Fruit fly (Drosophila melanogaster) whole organism, embryonic: ENCODE measurements around the gene Bet5.

Experiments used
- ATbp ChIP-seq: fragments of 200-800 bp; sonication (Bioruptor generic); optimal IDR thresholded peaks from 2 replicates; lab custom pipeline; 2017; ENCODE audit warnings: missing biosample characterization, mild to moderate bottlenecking, missing genetic modification characterization, missing genetic modification reagents
- CG10274 ChIP-seq: fragments of 200-800 bp; sonication (Bioruptor generic); optimal IDR thresholded peaks from 3 replicates; lab custom pipeline; 2017; ENCODE audit warnings: missing biosample characterization, mild to moderate bottlenecking, missing genetic modification characterization
- CG11504 ChIP-seq: fragments of 200-800 bp; sonication (Bioruptor generic); optimal IDR thresholded peaks from 3 replicates; lab custom pipeline; 2019; ENCODE audit warnings: missing biosample characterization, mild to moderate bottlenecking, missing genetic modification characterization, moderate library complexity
- CG12942 ChIP-seq: fragments of 200-800 bp; sonication (Bioruptor generic); optimal IDR thresholded peaks from 3 replicates; lab custom pipeline; 2016; ENCODE audit warnings: missing biosample characterization, missing genetic modification characterization
- CG13624 ChIP-seq: fragments of 200-800 bp; sonication (Bioruptor generic); optimal IDR thresholded peaks from 2 replicates; lab custom pipeline; 2016; ENCODE audit warnings: missing biosample characterization, missing genetic modification characterization
- CG15514 ChIP-seq: fragments of 200-800 bp; sonication (Bioruptor generic); optimal IDR thresholded peaks from 3 replicates; lab custom pipeline; 2017; ENCODE audit warnings: missing biosample characterization, missing genetic modification characterization, mild to moderate bottlenecking, moderate library complexity, missing genetic modification reagents
- CG16779 ChIP-seq: fragments of 200-800 bp; sonication (Bioruptor generic); IDR thresholded peaks from 2 replicates; pipeline ENCODE4 v1.3.6; 2022; ENCODE audit warnings: missing biosample characterization, missing genetic modification characterization
- CG30403 ChIP-seq: fragments of 200-800 bp; sonication (Bioruptor generic); optimal IDR thresholded peaks from 3 replicates; lab custom pipeline; 2016; ENCODE audit warnings: missing biosample characterization, missing genetic modification characterization
- CG3995 ChIP-seq: fragments of 200-800 bp; sonication (Bioruptor generic); optimal IDR thresholded peaks from 3 replicates; lab custom pipeline; 2016; ENCODE audit warnings: missing biosample characterization, missing genetic modification characterization
- CG9876 ChIP-seq: fragments of 200-800 bp; sonication (Bioruptor generic); optimal IDR thresholded peaks from 2 replicates; lab custom pipeline; 2016; ENCODE audit warnings: missing biosample characterization, missing genetic modification characterization
- Dp ChIP-seq: fragments of 200-800 bp; sonication (Bioruptor generic); optimal IDR thresholded peaks from 2 replicates; lab custom pipeline; 2018; ENCODE audit warnings: missing biosample characterization, mild to moderate bottlenecking, missing genetic modification characterization, moderate library complexity
- Dref ChIP-seq: fragments of 200-800 bp; sonication (Bioruptor generic); IDR thresholded peaks from 2 replicates; pipeline ENCODE4 v1.3.6; 2022; ENCODE audit warnings: missing biosample characterization, missing genetic modification characterization
- Ets65A ChIP-seq: fragments of 200-800 bp; sonication (Bioruptor generic); peaks from one replicate; lab custom pipeline; 2016; ENCODE audit warnings: missing biosample characterization, missing genetic modification characterization
- H2.0 ChIP-seq: fragments of 200-800 bp; sonication (Bioruptor generic); IDR thresholded peaks from 2 replicates; pipeline ENCODE4 v1.3.6; 2022; ENCODE audit warnings: missing biosample characterization, missing genetic modification characterization
- HLH54F ChIP-seq: fragments of 200-800 bp; sonication (Bioruptor generic); optimal IDR thresholded peaks from 3 replicates; lab custom pipeline; 2016; ENCODE audit warnings: missing biosample characterization, missing genetic modification characterization
- HLHmδ ChIP-seq: fragments of 200-800 bp; sonication (Bioruptor generic); optimal IDR thresholded peaks from 2 replicates; lab custom pipeline; 2018; ENCODE audit warnings: missing biosample characterization, mild to moderate bottlenecking, missing genetic modification characterization, moderate library complexity
- HmgZ ChIP-seq: fragments of 200-800 bp; sonication (Bioruptor generic); optimal IDR thresholded peaks from 2 replicates; lab custom pipeline; 2018; ENCODE audit warnings: missing biosample characterization, mild to moderate bottlenecking, missing genetic modification characterization
- Hr51 ChIP-seq, 2 experiments: fragments of 200-800 bp; sonication (Bioruptor generic); optimal IDR thresholded peaks; 2 replicates in 1 of 2; 3 replicates in 1 of 2; lab custom pipeline; 2016 to 2018; ENCODE audit warnings: missing biosample characterization in 2 of 2, missing genetic modification characterization in 2 of 2, mild to moderate bottlenecking in 1 of 2, moderate library complexity in 1 of 2
- MBD-R2 ChIP-seq: fragments of 200-800 bp; sonication (Bioruptor generic); IDR thresholded peaks from 2 replicates; pipeline ENCODE4 v1.3.6; 2022; ENCODE audit warnings: missing biosample characterization, missing genetic modification characterization
- Mad ChIP-seq: fragments of 200-800 bp; sonication (Bioruptor generic); optimal IDR thresholded peaks from 2 replicates; lab custom pipeline; 2016; ENCODE audit warnings: missing biosample characterization, missing genetic modification characterization
- Med ChIP-seq: fragments of 200-800 bp; sonication (Bioruptor generic); peaks from one replicate; lab custom pipeline; 2016; ENCODE audit warnings: missing biosample characterization, missing genetic modification characterization, mild to moderate bottlenecking, inconsistent platforms, moderate library complexity
- Myb ChIP-seq: fragments of 200-800 bp; sonication (Bioruptor generic); optimal IDR thresholded peaks from 2 replicates; lab custom pipeline; 2016; ENCODE audit warnings: missing biosample characterization, missing genetic modification characterization
- Sry-δ ChIP-seq: fragments of 200-800 bp; sonication (Bioruptor generic); optimal IDR thresholded peaks from 2 replicates; lab custom pipeline; 2016; ENCODE audit warnings: missing biosample characterization, missing genetic modification characterization
- Taf1 ChIP-seq: fragments of 200-800 bp; sonication (Bioruptor generic); IDR thresholded peaks from 2 replicates; pipeline ENCODE4 v1.3.6; 2022; ENCODE audit warnings: missing biosample characterization, missing genetic modification characterization
- ara ChIP-seq: fragments of 200-800 bp; sonication (Bioruptor generic); IDR thresholded peaks from 2 replicates; pipeline ENCODE4 v1.3.6; 2022; ENCODE audit warnings: missing biosample characterization, missing genetic modification characterization
- bbx ChIP-seq: fragments of 200-800 bp; sonication (Bioruptor generic); IDR thresholded peaks from 2 replicates; pipeline ENCODE4 v1.3.6; 2022; ENCODE audit warnings: missing biosample characterization, missing genetic modification characterization; ENCODE audit not compliant: partially characterized antibody
- eve ChIP-seq, 2 experiments: fragments of >200 bp; optimal IDR thresholded peaks; 2 replicates each; lab custom pipeline; 2017; ENCODE audit warnings: missing biosample characterization in 2 of 2, missing genetic modification characterization in 2 of 2
- ewg ChIP-seq: fragments of 200-800 bp; sonication (Bioruptor generic); optimal IDR thresholded peaks from 3 replicates; lab custom pipeline; 2017; ENCODE audit warnings: mild to moderate bottlenecking, missing biosample characterization, missing genetic modification reagents, missing genetic modification characterization
- eyg ChIP-seq: fragments of 200-800 bp; sonication (Bioruptor generic); optimal IDR thresholded peaks from 3 replicates; lab custom pipeline; 2016; ENCODE audit warnings: missing biosample characterization, missing genetic modification characterization
- fru ChIP-seq: fragments of >200 bp; optimal IDR thresholded peaks from 2 replicates; lab custom pipeline; 2017
- gcm ChIP-seq: fragments of 200-800 bp; sonication (Bioruptor generic); optimal IDR thresholded peaks from 2 replicates; lab custom pipeline; 2019; ENCODE audit warnings: missing biosample characterization, mild to moderate bottlenecking, missing genetic modification characterization, moderate library complexity
- gfzf ChIP-seq: fragments of 200-800 bp; sonication (Bioruptor generic); optimal IDR thresholded peaks from 2 replicates; lab custom pipeline; 2016; ENCODE audit warnings: missing biosample characterization, mild to moderate bottlenecking, missing genetic modification characterization, moderate library complexity
- h ChIP-seq: fragments of >200 bp; optimal IDR thresholded peaks from 2 replicates; lab custom pipeline; 2017
- hbn ChIP-seq: fragments of 200-800 bp; sonication (Bioruptor generic); IDR thresholded peaks from 2 replicates; pipeline ENCODE4 v1.3.6; 2022; ENCODE audit warnings: missing biosample characterization, missing genetic modification characterization; ENCODE audit not compliant: partially characterized antibody
- lbe ChIP-seq: fragments of 200-800 bp; sonication (Bioruptor generic); optimal IDR thresholded peaks from 2 replicates; lab custom pipeline; 2016; ENCODE audit warnings: missing biosample characterization, mild to moderate bottlenecking, missing genetic modification characterization
- nmo ChIP-seq: fragments of 200-800 bp; sonication (Bioruptor generic); optimal IDR thresholded peaks from 2 replicates; lab custom pipeline; 2018; ENCODE audit warnings: missing biosample characterization, mild to moderate bottlenecking, missing genetic modification characterization, moderate library complexity
- otp ChIP-seq: fragments of 200-800 bp; sonication (Bioruptor generic); IDR thresholded peaks from 3 replicates; pipeline ENCODE4, ENCODE4 v1.3.6; 2022; ENCODE audit warnings: missing biosample characterization, missing genetic modification characterization
- pzg ChIP-seq: fragments of 200-800 bp; sonication (Bioruptor generic); optimal IDR thresholded peaks from 3 replicates; lab custom pipeline; 2018; ENCODE audit warnings: missing biosample characterization, mild to moderate bottlenecking, missing genetic modification characterization, moderate library complexity
- sug ChIP-seq: fragments of 200-800 bp; optimal IDR thresholded peaks from 2 replicates; lab custom pipeline; 2019; ENCODE audit warnings: missing biosample characterization, mild to moderate bottlenecking, missing genetic modification characterization, moderate library complexity
- vvl ChIP-seq: fragments of 200-800 bp; sonication (Bioruptor generic); IDR thresholded peaks from 2 replicates; pipeline ENCODE4 v1.3.6; 2022; ENCODE audit warnings: missing biosample characterization, missing genetic modification characterization
- zen2 ChIP-seq: fragments of 200-800 bp; sonication (Bioruptor generic); IDR thresholded peaks from 3 replicates; pipeline ENCODE4 v1.3.6; 2022; ENCODE audit warnings: missing biosample characterization, missing genetic modification characterization; ENCODE audit not compliant: partially characterized antibody

The Bet5 gene

dm6 chr3R:30205946-30206345 lies 25.9 kb downstream of the Bet5 start (continued):
- TF ChIP-seq Myb (GFP tag; lab: Kevin White, UChicago) = no peak
- TF ChIP-seq lbe = peak; percentile 48
- TF ChIP-seq CG30403 (GFP tag; lab: Kevin White, UChicago) = no peak
- no peak for TF ChIP-seq ewg
- no peak for TF ChIP-seq CG9876 (GFP tag; lab: Kevin White, UChicago)
- peak; percentile 71 for TF ChIP-seq CG15514
- no peak for TF ChIP-seq gfzf (GFP tag; lab: Kevin White, UChicago)
- no peak for TF ChIP-seq Dref (GFP tag; lab: Robert Waterston, UW)
- TF ChIP-seq CG12942 (GFP tag; lab: Kevin White, UChicago) = no peak
- peak in 1 of 2 experiments; percentile 54 for TF ChIP-seq Hr51 (GFP tag; optimal IDR thresholded peaks at IDR 0.05; lab: Kevin White, UChicago)
- no peak for TF ChIP-seq H2.0 (GFP tag; lab: Robert Waterston, UW)
- TF ChIP-seq CG13624 (GFP tag; lab: Kevin White, UChicago) = no peak
- TF ChIP-seq vvl (GFP tag; lab: Robert Waterston, UW) = peak; percentile 35; the same call in 1 of the 2 replicates
- TF ChIP-seq pzg (GFP tag; lab: Kevin White, UChicago) = peak; percentile 19
- TF ChIP-seq gcm (GFP tag; lab: Kevin White, UChicago) = no peak
- TF ChIP-seq h (lab: Kevin White, UChicago) = no peak
- TF ChIP-seq CG3995 (GFP tag; lab: Kevin White, UChicago) = peak; percentile 69
- no peak for TF ChIP-seq Sry-δ (GFP tag; lab: Kevin White, UChicago)
- peak in 1 of 2 experiments; percentile 61 for TF ChIP-seq eve (GFP tag; optimal IDR thresholded peaks at IDR 0.05; lab: Kevin White, UChicago)
- TF ChIP-seq Mad = no peak
- TF ChIP-seq CG11504 (tag; lab: Kevin White, UChicago) = peak; percentile 72
- no peak for TF ChIP-seq nmo (GFP tag; lab: Kevin White, UChicago)
- no peak for TF ChIP-seq Taf1 (GFP tag; lab: Robert Waterston, UW)
- no peak for TF ChIP-seq HLH54F (GFP tag; lab: Kevin White, UChicago)
- TF ChIP-seq MBD-R2 (GFP tag; lab: Robert Waterston, UW) = no peak
- no peak for TF ChIP-seq zen2 (GFP tag; lab: Robert Waterston, UW)
- peak; percentile 75 for TF ChIP-seq Dp
- TF ChIP-seq hbn (GFP tag; lab: Robert Waterston, UW) = no peak
- peak; percentile 13 for TF ChIP-seq sug (tag; lab: Kevin White, UChicago)
- no peak for TF ChIP-seq HLHmδ
- no peak for TF ChIP-seq otp (GFP tag; lab: Robert Waterston, UW)
- no peak for TF ChIP-seq bbx
- TF ChIP-seq fru (lab: Kevin White, UChicago) = no peak

dm6 chr3R:30208011-30208410 lies 28.0 kb downstream of the Bet5 start:
- no peak for TF ChIP-seq Mad
- peak; percentile 80 for TF ChIP-seq Med (GFP tag; lab: Kevin White, UChicago)
- TF ChIP-seq ATbp (GFP tag; lab: Kevin White, UChicago) = no peak
- 0 out of 2 replicates have a peak, but pooled peaks have one; percentile 7 for TF ChIP-seq CG16779 (GFP tag; lab: Robert Waterston, UW)
- no peak for TF ChIP-seq CG10274 (GFP tag; lab: Kevin White, UChicago)
- TF ChIP-seq eyg (GFP tag; lab: Kevin White, UChicago) = no peak
- peak; percentile 28; the same call in 1 of the 2 replicates for TF ChIP-seq ara
- peak; percentile 52 for TF ChIP-seq Ets65A
- TF ChIP-seq HmgZ (tag; lab: Kevin White, UChicago) = no peak
